Fruit fly (Drosophila melanogaster) Kc167 (cell line): Measurements from ENCODE around the gene Mettl5.

Experiments used
- Myc ChIP-seq: fragments of >200 bp; optimal IDR thresholded peaks from 2 replicates; lab custom pipeline; 2017; ENCODE audit warnings: missing external identifiers
- Sin3A ChIP-seq: fragments of >200 bp; optimal IDR thresholded peaks from 2 replicates; lab custom pipeline; 2018; ENCODE audit warnings: missing external identifiers
- h ChIP-seq: fragments of >200 bp; optimal IDR thresholded peaks from 3 replicates; lab custom pipeline; 2018; ENCODE audit warnings: missing external identifiers
- psq ChIP-seq: fragments of >200 bp; optimal IDR thresholded peaks from 2 replicates; lab custom pipeline; 2017; ENCODE audit warnings: missing external identifiers
- ttk ChIP-seq: sonication (Bioruptor generic); optimal IDR thresholded peaks from 2 replicates; lab custom pipeline; 2017; ENCODE audit warnings: missing external identifiers

DNA sequence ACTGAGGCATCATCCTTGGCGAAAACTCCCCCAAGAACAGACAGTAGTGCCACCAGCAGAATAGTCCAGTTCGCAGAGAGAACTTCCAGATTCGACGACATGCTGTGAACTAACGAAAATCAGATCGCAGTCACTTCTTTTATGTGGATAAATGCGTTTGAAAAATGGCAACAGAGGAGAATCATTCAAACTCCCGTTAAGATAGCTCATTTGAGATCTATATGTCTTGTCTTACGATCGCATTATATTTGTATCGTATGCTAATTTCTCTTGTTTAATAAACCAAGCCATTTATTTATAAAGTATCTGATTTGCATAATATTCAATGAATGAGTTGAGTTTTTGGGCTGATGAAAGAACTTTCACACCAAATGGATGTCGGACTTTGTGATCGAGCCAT, 17.1 kb downstream of the Mettl5 start, which contains the start of gene CG14089:
- TF ChIP-seq h (lab: Kevin White, UChicago) (no peak), psq (lab: Kevin White, UChicago) (no peak), ttk (no peak), Myc (lab: Kevin White, UChicago) (no peak), Sin3A (lab: Kevin White, UChicago) (no peak)
